Worm (Caenorhabditis elegans) whole organism, L2 larva: ENCODE measurements around the gene math-40.

Source experiments
- F13H6.1 ChIP-seq: sonication (generic microtip); optimal IDR thresholded peaks from 2 replicates; lab custom pipeline; 2016; ENCODE audit warnings: missing genetic modification characterization, missing compliant biosample characterization
- blmp-1 ChIP-seq: sonication (generic microtip); optimal IDR thresholded peaks from 2 replicates; lab custom pipeline; 2017; ENCODE audit warnings: missing genetic modification characterization, mild to moderate bottlenecking, missing compliant biosample characterization, antibody characterized with exemption, moderate library complexity; ENCODE audit not compliant: insufficient read depth
- ceh-16 ChIP-seq: fragments of 150-350 bp; optimal IDR thresholded peaks from 2 replicates; lab custom pipeline; 2014; ENCODE audit warnings: missing biosample characterization, missing genetic modification characterization
- ceh-82 ChIP-seq: fragments of 150-350 bp; optimal IDR thresholded peaks from 2 replicates; lab custom pipeline; 2014; ENCODE audit warnings: missing biosample characterization, missing genetic modification characterization
- dmd-4 ChIP-seq: sonication (generic microtip); optimal IDR thresholded peaks from 2 replicates; lab custom pipeline; 2017; ENCODE audit warnings: missing biosample characterization, missing genetic modification characterization
- fos-1 ChIP-seq: fragments of 150-350 bp; optimal IDR thresholded peaks from 2 replicates; lab custom pipeline; 2014; ENCODE audit warnings: missing biosample characterization, missing genetic modification characterization
- gmeb-1 ChIP-seq: fragments of 150-350 bp; optimal IDR thresholded peaks from 2 replicates; lab custom pipeline; 2014; ENCODE audit warnings: missing biosample characterization, missing genetic modification characterization
- lin-11 ChIP-seq: fragments of 150-350 bp; sonication (generic microtip); optimal IDR thresholded peaks from 2 replicates; lab custom pipeline; 2014; ENCODE audit warnings: missing biosample characterization, missing genetic modification characterization, inconsistent platforms, mixed read lengths
- lin-13 ChIP-seq: fragments of 150-350 bp; optimal IDR thresholded peaks from 2 replicates; lab custom pipeline; 2014; ENCODE audit warnings: missing biosample characterization, missing genetic modification reagents, missing genetic modification characterization
- lin-39 ChIP-seq: fragments of 150-350 bp; optimal IDR thresholded peaks from 2 replicates; lab custom pipeline; 2014; ENCODE audit warnings: missing biosample characterization, missing genetic modification reagents, missing genetic modification characterization
- mbf-1 ChIP-seq: sonication (generic microtip); optimal IDR thresholded peaks from 2 replicates; lab custom pipeline; 2017; ENCODE audit warnings: missing biosample characterization, missing genetic modification characterization
- nhr-10 ChIP-seq: sonication (generic microtip); optimal IDR thresholded peaks from 2 replicates; lab custom pipeline; 2017; ENCODE audit warnings: missing biosample characterization, missing genetic modification characterization
- nhr-11 ChIP-seq: fragments of 150-350 bp; optimal IDR thresholded peaks from 2 replicates; lab custom pipeline; 2014; ENCODE audit warnings: missing biosample characterization, missing genetic modification characterization
- nhr-25 ChIP-seq: fragments of 150-350 bp; sonication (generic microtip); optimal IDR thresholded peaks from 3 replicates; lab custom pipeline; 2014; ENCODE audit warnings: missing biosample characterization, missing genetic modification characterization
- peb-1 ChIP-seq: fragments of 150-350 bp; optimal IDR thresholded peaks from 2 replicates; lab custom pipeline; 2014; ENCODE audit warnings: missing biosample characterization, missing genetic modification characterization
- sem-4 ChIP-seq: fragments of 150-350 bp; optimal IDR thresholded peaks from 2 replicates; lab custom pipeline; 2014; ENCODE audit warnings: missing biosample characterization, missing genetic modification reagents, missing genetic modification characterization
- snpc-4 ChIP-seq: fragments of 150-350 bp; optimal IDR thresholded peaks from 2 replicates; lab custom pipeline; 2014; ENCODE audit warnings: missing biosample characterization, missing genetic modification characterization
- unc-39 ChIP-seq: fragments of 150-350 bp; optimal IDR thresholded peaks from 2 replicates; lab custom pipeline; 2014; ENCODE audit warnings: missing biosample characterization, missing genetic modification characterization
- unc-62 ChIP-seq: fragments of 150-350 bp; optimal IDR thresholded peaks from 2 replicates; lab custom pipeline; 2014; ENCODE audit warnings: missing biosample characterization, missing genetic modification reagents, missing genetic modification characterization
- zag-1 ChIP-seq: fragments of 150-350 bp; optimal IDR thresholded peaks from 2 replicates; lab custom pipeline; 2014; ENCODE audit warnings: missing biosample characterization, missing genetic modification characterization
- ztf-1 ChIP-seq: fragments of 200-800 bp; sonication (Bioruptor generic); conservative IDR thresholded peaks from 2 replicates; pipeline ENCODE4 v1.3.6; 2022; ENCODE audit warnings: missing genetic modification characterization, missing compliant biosample characterization
- ztf-11 ChIP-seq: sonication (generic microtip); optimal IDR thresholded peaks from 2 replicates; lab custom pipeline; 2017; ENCODE audit warnings: missing biosample characterization, missing genetic modification characterization
- ztf-4 ChIP-seq: fragments of 150-350 bp; optimal IDR thresholded peaks from 2 replicates; lab custom pipeline; 2014; ENCODE audit warnings: missing biosample characterization, missing genetic modification characterization

math-40 gene

ce11 chrII:1875658-1876057, 45.2 kb downstream of the math-40 start, which contains the start of gene math-13:
Gene math-13, plus strand, starts transcription at chrII:1875958.
- TF ChIP-seq zag-1 (tag; lab: Kevin White, UChicago) (no peak), mbf-1 (tag; lab: Kevin White, UChicago) (no peak), ceh-16 (tag; lab: Kevin White, UChicago) (no peak)
- TF ChIP-seq, all 48 proteins: peak for 0

ce11 chrII:1878663-1879062, 48.2 kb downstream of the math-40 start, which contains the start of gene math-16:
Gene math-16, minus strand, starts transcription at chrII:1878763.
- TF ChIP-seq blmp-1 (tag; lab: Kevin White, UChicago) (no peak), nhr-25 (tag; lab: Kevin White, UChicago) (no peak), ztf-1 (GFP tag; lab: Robert Waterston, UW) (no peak), unc-39 (tag; lab: Kevin White, UChicago) (no peak), lin-13 (GFP tag; lab: Kevin White, UChicago) (no peak), F13H6.1 (tag; lab: Kevin White, UChicago) (no peak), lin-39 (tag; lab: Kevin White, UChicago) (no peak), ztf-4 (no peak), ceh-82 (tag; lab: Kevin White, UChicago) (no peak), nhr-10 (tag; lab: Kevin White, UChicago) (no peak), peb-1 (tag; lab: Kevin White, UChicago) (no peak), fos-1 (tag; lab: Kevin White, UChicago) (no peak), ztf-11 (tag; lab: Kevin White, UChicago) (no peak), snpc-4 (no peak), gmeb-1 (tag; lab: Kevin White, UChicago) (no peak), dmd-4 (no peak), lin-11 (tag; lab: Kevin White, UChicago) (no peak), unc-62 (GFP tag; lab: Kevin White, UChicago) (no peak), sem-4 (tag; lab: Kevin White, UChicago) (no peak), nhr-11 (no peak)
